Worm (Caenorhabditis elegans) whole organism, mixed stage, embryonic: ENCODE measurements around the gene polg-1.

Experiments
- M03D4.4 ChIP-seq: sonication (generic microtip); optimal IDR thresholded peaks from 2 replicates; lab custom pipeline; 2017; ENCODE audit warnings: mild to moderate bottlenecking, missing genetic modification characterization, missing compliant biosample characterization
- bed-3 ChIP-seq: fragments of 200-800 bp; sonication (Bioruptor generic); optimal IDR thresholded peaks from 3 replicates; lab custom pipeline; 2018; ENCODE audit warnings: mild to moderate bottlenecking, missing genetic modification characterization, moderate library complexity, missing compliant biosample characterization
- blmp-1 ChIP-seq: fragments of 150-350 bp; optimal IDR thresholded peaks from 2 replicates; lab custom pipeline; 2014; ENCODE audit warnings: missing biosample characterization, missing genetic modification characterization
- ceh-39 ChIP-seq: fragments of 150-350 bp; optimal IDR thresholded peaks from 2 replicates; lab custom pipeline; 2014; ENCODE audit warnings: missing biosample characterization, missing genetic modification characterization
- ceh-43 ChIP-seq: fragments of 200-800 bp; sonication (Bioruptor generic); optimal IDR thresholded peaks from 2 replicates; lab custom pipeline; 2018; ENCODE audit warnings: mild to moderate bottlenecking, missing genetic modification characterization, moderate library complexity, missing compliant biosample characterization
- ceh-83 ChIP-seq: fragments of 200-800 bp; sonication (Bioruptor generic); optimal IDR thresholded peaks from 2 replicates; lab custom pipeline; 2018; ENCODE audit warnings: mild to moderate bottlenecking, missing genetic modification characterization, missing compliant biosample characterization
- ces-1 ChIP-seq: fragments of 150-350 bp; optimal IDR thresholded peaks from 2 replicates; lab custom pipeline; 2014; ENCODE audit warnings: missing biosample characterization, missing genetic modification reagents, missing genetic modification characterization
- cnd-1 ChIP-seq: fragments of 200-800 bp; sonication (Bioruptor generic); optimal IDR thresholded peaks from 2 replicates; lab custom pipeline; 2018; ENCODE audit warnings: mild to moderate bottlenecking, missing genetic modification characterization, missing compliant biosample characterization
- drap-1 ChIP-seq: fragments of 200-800 bp; sonication (Bioruptor generic); optimal IDR thresholded peaks from 3 replicates; lab custom pipeline; 2018; ENCODE audit warnings: mild to moderate bottlenecking, missing genetic modification characterization, missing compliant biosample characterization
- elt-1 ChIP-seq: sonication (generic microtip); optimal IDR thresholded peaks from 2 replicates; lab custom pipeline; 2017; ENCODE audit warnings: missing genetic modification characterization, mild to moderate bottlenecking, missing compliant biosample characterization, antibody characterized with exemption, moderate library complexity, borderline replicate concordance; ENCODE audit not compliant: insufficient read depth
- elt-3 ChIP-seq: fragments of 150-350 bp; optimal IDR thresholded peaks from 2 replicates; lab custom pipeline; 2014; ENCODE audit warnings: missing biosample characterization, missing genetic modification characterization
- flh-1 ChIP-seq: fragments of 200-800 bp; sonication (Bioruptor generic); optimal IDR thresholded peaks from 2 replicates; lab custom pipeline; 2018; ENCODE audit warnings: mild to moderate bottlenecking, missing genetic modification characterization, moderate library complexity, missing compliant biosample characterization
- ham-2 ChIP-seq: fragments of 200-800 bp; sonication (Bioruptor generic); optimal IDR thresholded peaks from 2 replicates; lab custom pipeline; 2018; ENCODE audit warnings: mild to moderate bottlenecking, missing genetic modification characterization, missing compliant biosample characterization
- hlh-1 ChIP-seq: fragments of 150-350 bp; optimal IDR thresholded peaks from 2 replicates; lab custom pipeline; 2014; ENCODE audit warnings: missing biosample characterization, missing genetic modification reagents, missing genetic modification characterization
- lin-13 ChIP-seq: fragments of 150-350 bp; optimal IDR thresholded peaks from 2 replicates; lab custom pipeline; 2014; ENCODE audit warnings: missing biosample characterization, missing genetic modification characterization
- lin-32 ChIP-seq: fragments of 200-800 bp; sonication (Bioruptor generic); optimal IDR thresholded peaks from 2 replicates; lab custom pipeline; 2018; ENCODE audit warnings: mild to moderate bottlenecking, missing genetic modification characterization, missing compliant biosample characterization
- lsy-2 ChIP-seq: fragments of 150-350 bp; optimal IDR thresholded peaks from 2 replicates; lab custom pipeline; 2014; ENCODE audit warnings: missing biosample characterization, missing genetic modification characterization
- mab-5 ChIP-seq: fragments of 150-350 bp; optimal IDR thresholded peaks from 2 replicates; lab custom pipeline; 2014; ENCODE audit warnings: missing biosample characterization, missing genetic modification characterization
- mep-1 ChIP-seq: fragments of 150-350 bp; optimal IDR thresholded peaks from 2 replicates; lab custom pipeline; 2017; ENCODE audit warnings: missing biosample characterization, missing genetic modification reagents, missing genetic modification characterization, inconsistent platforms
- mls-2 ChIP-seq: sonication (generic microtip); optimal IDR thresholded peaks from 2 replicates; lab custom pipeline; 2016; ENCODE audit warnings: mild to moderate bottlenecking, missing genetic modification characterization, moderate library complexity, missing compliant biosample characterization
- nhr-12 ChIP-seq: fragments of 150-350 bp; optimal IDR thresholded peaks from 2 replicates; lab custom pipeline; 2014; ENCODE audit warnings: missing biosample characterization, missing genetic modification characterization
- nhr-2 ChIP-seq: fragments of 150-350 bp; optimal IDR thresholded peaks from 2 replicates; lab custom pipeline; 2014; ENCODE audit warnings: missing biosample characterization, missing genetic modification characterization
- nhr-237 ChIP-seq: fragments of 150-350 bp; optimal IDR thresholded peaks from 2 replicates; lab custom pipeline; 2014; ENCODE audit warnings: missing biosample characterization, missing genetic modification characterization
- nhr-28 ChIP-seq: fragments of 150-350 bp; optimal IDR thresholded peaks from 2 replicates; lab custom pipeline; 2014; ENCODE audit warnings: missing biosample characterization, missing genetic modification characterization
- nhr-76 ChIP-seq: sonication (generic microtip); optimal IDR thresholded peaks from 2 replicates; lab custom pipeline; 2017; ENCODE audit warnings: missing biosample characterization, missing genetic modification characterization
- pha-4 ChIP-seq: fragments of 150-350 bp; optimal IDR thresholded peaks from 2 replicates; lab custom pipeline; 2018; ENCODE audit warnings: missing biosample characterization, missing genetic modification reagents, missing genetic modification characterization
- sem-2 ChIP-seq: fragments of 200-800 bp; sonication (Bioruptor generic); optimal IDR thresholded peaks from 2 replicates; lab custom pipeline; 2018; ENCODE audit warnings: mild to moderate bottlenecking, missing genetic modification characterization, missing compliant biosample characterization
- snpc-4 ChIP-seq: fragments of 150-350 bp; optimal IDR thresholded peaks from 2 replicates; lab custom pipeline; 2014; ENCODE audit warnings: missing biosample characterization, missing genetic modification characterization
- sptf-1 ChIP-seq: sonication (generic microtip); optimal IDR thresholded peaks from 2 replicates; lab custom pipeline; 2017; ENCODE audit warnings: mild to moderate bottlenecking, missing genetic modification characterization, moderate library complexity, missing compliant biosample characterization
- tbx-8 ChIP-seq: fragments of 200-800 bp; sonication (Bioruptor generic); optimal IDR thresholded peaks from 2 replicates; lab custom pipeline; 2018; ENCODE audit warnings: mild to moderate bottlenecking, missing genetic modification characterization, moderate library complexity, missing compliant biosample characterization
- unc-120 ChIP-seq: sonication (generic microtip); optimal IDR thresholded peaks from 2 replicates; lab custom pipeline; 2017; ENCODE audit warnings: missing genetic modification characterization, missing compliant biosample characterization; ENCODE audit not compliant: poor library complexity, severe bottlenecking
- unc-39 ChIP-seq: fragments of 150-350 bp; optimal IDR thresholded peaks from 2 replicates; lab custom pipeline; 2014; ENCODE audit warnings: missing biosample characterization, missing genetic modification characterization
- unc-62 ChIP-seq: fragments of 150-350 bp; optimal IDR thresholded peaks from 2 replicates; lab custom pipeline; 2014; ENCODE audit warnings: missing biosample characterization, missing genetic modification reagents, missing genetic modification characterization
- zip-8 ChIP-seq: fragments of 150-350 bp; optimal IDR thresholded peaks from 2 replicates; lab custom pipeline; 2014; ENCODE audit warnings: missing biosample characterization, missing genetic modification characterization
- ztf-11 ChIP-seq: fragments of 150-350 bp; optimal IDR thresholded peaks from 2 replicates; lab custom pipeline; 2014; ENCODE audit warnings: missing biosample characterization, missing genetic modification characterization

polg-1 gene

DNA sequence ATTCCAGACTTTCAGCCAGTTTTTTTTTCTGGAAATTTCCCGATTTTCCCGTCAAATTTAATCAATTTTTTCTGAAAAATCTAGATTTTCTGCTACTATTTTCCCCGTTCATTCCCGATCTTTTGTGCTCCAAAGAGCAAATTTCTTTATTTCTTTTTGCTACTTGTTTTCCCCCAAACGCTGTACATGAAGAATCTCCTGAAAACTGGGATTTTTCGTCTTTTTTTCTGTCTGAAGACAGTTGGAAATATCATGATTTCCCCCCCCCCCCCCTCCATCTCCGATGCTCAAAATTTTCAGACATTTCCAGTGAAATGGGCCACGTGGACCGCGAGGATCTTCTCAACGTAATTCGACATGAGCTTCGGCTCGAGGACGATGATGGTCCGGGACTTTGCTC, 28.2 kb upstream of the polg-1 start, which contains the start of gene sinh-1:
sinh-1 (plus strand) TSS at position 301 of the 400 bp plus-strand sequence.
- TF ChIP-seq tbx-8 (GFP tag; lab: Kevin White, UChicago) (no peak), ces-1 (no peak), blmp-1 (tag; lab: Kevin White, UChicago) (no peak), nhr-2 (tag; lab: Kevin White, UChicago) (no peak), nhr-76 (tag; lab: Kevin White, UChicago) (no peak), mls-2 (tag; lab: Kevin White, UChicago) (no peak), ztf-11 (no peak), drap-1 (GFP tag; lab: Kevin White, UChicago) (no peak), unc-62 (GFP tag; lab: Kevin White, UChicago) (no peak), zip-8 (tag; lab: Kevin White, UChicago) (no peak), M03D4.4 (tag; lab: Kevin White, UChicago) (no peak)

DNA sequence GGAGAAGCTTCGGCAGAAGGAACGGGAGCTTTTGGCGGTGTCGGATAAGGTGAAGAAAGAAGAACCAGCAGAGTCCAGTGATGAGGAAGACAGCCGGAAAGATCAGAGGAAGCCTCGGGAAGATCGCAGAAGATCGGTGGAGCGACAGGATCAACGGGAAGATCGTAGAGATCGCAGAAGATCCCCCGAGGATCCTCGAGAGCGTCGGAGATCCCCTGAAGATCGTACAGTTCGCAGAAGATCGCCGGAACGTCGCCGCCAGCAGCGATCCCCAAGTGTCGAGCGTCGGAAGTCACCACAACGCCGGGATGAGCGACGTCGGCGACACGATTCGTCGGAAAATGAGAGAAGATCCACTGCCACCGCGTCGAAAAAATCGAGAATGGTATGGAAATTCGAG, 26.4 kb upstream of the polg-1 start:
- no peak for TF ChIP-seq ceh-43 (GFP tag; lab: Kevin White, UChicago)
- no peak for TF ChIP-seq nhr-76 (tag; lab: Kevin White, UChicago)
- TF ChIP-seq drap-1 (GFP tag; lab: Kevin White, UChicago), result no peak
- TF ChIP-seq nhr-237 (tag; lab: Kevin White, UChicago), result no peak
- TF ChIP-seq unc-62 (GFP tag; lab: Kevin White, UChicago), result no peak
- no peak for TF ChIP-seq unc-39 (tag; lab: Kevin White, UChicago)
- no peak for TF ChIP-seq flh-1 (GFP tag; lab: Kevin White, UChicago)
- no peak for TF ChIP-seq cnd-1 (tag; lab: Kevin White, UChicago)
- no peak for TF ChIP-seq ceh-39 (tag; lab: Kevin White, UChicago)
- TF ChIP-seq nhr-28 (tag; lab: Kevin White, UChicago), result no peak
- no peak for TF ChIP-seq elt-3 (tag; lab: Kevin White, UChicago)
- no peak for TF ChIP-seq lsy-2 (tag; lab: Kevin White, UChicago)
- no peak for TF ChIP-seq tbx-8 (GFP tag; lab: Kevin White, UChicago)
- no peak for TF ChIP-seq nhr-12 (tag; lab: Kevin White, UChicago)
- TF ChIP-seq sem-2 (GFP tag; lab: Kevin White, UChicago), result no peak
- no peak for TF ChIP-seq sptf-1
- TF ChIP-seq ces-1, result no peak

DNA sequence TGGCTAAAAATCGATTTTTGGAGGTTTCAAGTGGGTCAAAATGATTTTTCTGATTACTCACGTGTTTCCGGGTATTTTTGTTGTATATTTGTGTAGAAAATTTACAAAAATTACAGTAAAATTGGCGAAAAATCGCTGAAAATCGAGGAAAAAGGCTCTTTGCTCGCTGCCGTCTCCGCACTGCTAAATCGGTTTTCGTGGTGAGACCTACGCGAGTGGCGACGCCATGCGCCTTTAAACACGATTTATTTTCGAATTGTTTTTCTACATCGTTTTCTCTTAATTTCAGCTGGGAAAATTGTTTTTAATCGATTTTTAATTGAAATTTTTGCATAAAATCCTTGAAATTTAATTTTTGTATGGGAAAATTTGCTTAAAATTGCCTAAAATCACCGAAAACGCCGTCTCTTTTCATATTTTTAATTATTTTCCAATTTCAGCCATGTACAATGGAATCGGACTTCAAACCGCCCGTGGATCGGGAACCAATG, 25.2 kb upstream of the polg-1 start, which contains the start of the genes pqn-87 and rsr-2:
pqn-87 (minus strand) TSS at position 171 of the 491 bp plus-strand sequence.
rsr-2 (plus strand) TSS at position 441 of the 491 bp plus-strand sequence.
- TF ChIP-seq flh-1 (GFP tag; lab: Kevin White, UChicago), result no peak
- no peak for TF ChIP-seq pha-4 (tag; lab: Kevin White, UChicago)
- no peak for TF ChIP-seq tbx-8 (GFP tag; lab: Kevin White, UChicago)
- peak; percentile 24 for TF ChIP-seq ces-1
- no peak for TF ChIP-seq sem-2 (GFP tag; lab: Kevin White, UChicago)
- no peak for TF ChIP-seq snpc-4 (tag; lab: Kevin White, UChicago)
- TF ChIP-seq nhr-237 (tag; lab: Kevin White, UChicago), result no peak
- peak; percentile 27 for TF ChIP-seq mep-1
- TF ChIP-seq zip-8 (tag; lab: Kevin White, UChicago), result no peak
- TF ChIP-seq ham-2 (GFP tag; lab: Kevin White, UChicago), result peak; percentile 15
- no peak for TF ChIP-seq nhr-2 (tag; lab: Kevin White, UChicago)
- no peak for TF ChIP-seq elt-1 (tag; lab: Kevin White, UChicago)
- peak; percentile 9 for TF ChIP-seq sptf-1
- TF ChIP-seq bed-3, result no peak
- TF ChIP-seq ceh-39 (tag; lab: Kevin White, UChicago), result no peak
- TF ChIP-seq mls-2 (tag; lab: Kevin White, UChicago), result peak; percentile 21
- peak; percentile 54 for TF ChIP-seq lsy-2 (tag; lab: Kevin White, UChicago)
- no peak for TF ChIP-seq M03D4.4 (tag; lab: Kevin White, UChicago)
- no peak for TF ChIP-seq mab-5 (tag; lab: Kevin White, UChicago)
- TF ChIP-seq hlh-1 (tag; lab: Kevin White, UChicago), result no peak
- TF ChIP-seq nhr-28 (tag; lab: Kevin White, UChicago), result no peak
- no peak for TF ChIP-seq cnd-1 (tag; lab: Kevin White, UChicago)
- TF ChIP-seq nhr-76 (tag; lab: Kevin White, UChicago), result no peak

- TF ChIP-seq ztf-11 (peak; percentile 52), sem-2 (GFP tag; lab: Kevin White, UChicago) (no peak), lsy-2 (tag; lab: Kevin White, UChicago) (peak; percentile 68), elt-1 (tag; lab: Kevin White, UChicago) (peak; percentile 9), nhr-237 (tag; lab: Kevin White, UChicago) (peak; percentile 54), unc-120 (tag; lab: Kevin White, UChicago) (peak; percentile 76), drap-1 (GFP tag; lab: Kevin White, UChicago) (peak; percentile 72), lin-32 (GFP tag; lab: Kevin White, UChicago) (no peak), unc-62 (GFP tag; lab: Kevin White, UChicago) (peak; percentile 75), ces-1 (peak; percentile 60), nhr-2 (tag; lab: Kevin White, UChicago) (peak; percentile 95), M03D4.4 (tag; lab: Kevin White, UChicago) (peak; percentile 52), ham-2 (GFP tag; lab: Kevin White, UChicago) (peak; percentile 90), tbx-8 (GFP tag; lab: Kevin White, UChicago) (no peak), bed-3 (no peak), cnd-1 (tag; lab: Kevin White, UChicago) (peak; percentile 79), ceh-83 (GFP tag; lab: Kevin White, UChicago) (peak; percentile 52), mls-2 (tag; lab: Kevin White, UChicago) (peak; percentile 58), hlh-1 (tag; lab: Kevin White, UChicago) (peak; percentile 26), lin-13 (peak; percentile 51), sptf-1 (peak; percentile 49), pha-4 (tag; lab: Kevin White, UChicago) (peak; percentile 39), nhr-12 (tag; lab: Kevin White, UChicago) (no peak)
These were observed 22.8 kb upstream of the polg-1 start for ce11 chrII:12222524-12222923.
